Fruit fly (Drosophila melanogaster) whole organism, prepupa: ENCODE measurements around the gene drl.

ENCODE experiments used
- Blimp-1 ChIP-seq: fragments of 200-800 bp; sonication (Bioruptor generic); optimal IDR thresholded peaks from 3 replicates; lab custom pipeline; 2017; ENCODE audit warnings: missing biosample characterization, missing genetic modification characterization, mild to moderate bottlenecking, moderate library complexity, missing genetic modification reagents
- CG10631 ChIP-seq: fragments of 200-800 bp; sonication (Bioruptor generic); optimal IDR thresholded peaks from 2 replicates; lab custom pipeline; 2016; ENCODE audit warnings: missing biosample characterization, missing genetic modification characterization
- CG11902 ChIP-seq: fragments of 200-800 bp; sonication (Bioruptor generic); optimal IDR thresholded peaks from 3 replicates; lab custom pipeline; 2016; ENCODE audit warnings: missing biosample characterization, missing genetic modification characterization
- CG31627 ChIP-seq: fragments of 200-800 bp; sonication (Bioruptor generic); optimal IDR thresholded peaks from 3 replicates; lab custom pipeline; 2016; ENCODE audit warnings: missing biosample characterization, missing genetic modification characterization
- CG4318 ChIP-seq: fragments of 200-800 bp; sonication (Bioruptor generic); optimal IDR thresholded peaks from 3 replicates; lab custom pipeline; 2017; ENCODE audit warnings: missing biosample characterization, mild to moderate bottlenecking, missing genetic modification characterization
- CG8632 ChIP-seq: fragments of 200-800 bp; sonication (Bioruptor generic); optimal IDR thresholded peaks from 3 replicates; lab custom pipeline; 2016; ENCODE audit warnings: missing biosample characterization, missing genetic modification characterization
- Eip93F ChIP-seq: fragments of 200-800 bp; sonication (Bioruptor generic); optimal IDR thresholded peaks from 2 replicates; lab custom pipeline; 2016; ENCODE audit warnings: missing biosample characterization, mild to moderate bottlenecking, missing genetic modification characterization
- Lpt ChIP-seq: fragments of 200-800 bp; sonication (Bioruptor generic); optimal IDR thresholded peaks from 3 replicates; lab custom pipeline; 2016; ENCODE audit warnings: missing biosample characterization, missing genetic modification characterization
- Met ChIP-seq: fragments of 200-800 bp; sonication (Bioruptor generic); optimal IDR thresholded peaks from 3 replicates; lab custom pipeline; 2016; ENCODE audit warnings: missing biosample characterization, missing genetic modification characterization
- Sox102F ChIP-seq: fragments of 200-800 bp; sonication (Bioruptor generic); optimal IDR thresholded peaks from 2 replicates; lab custom pipeline; 2016; ENCODE audit warnings: missing biosample characterization, mild to moderate bottlenecking, missing genetic modification characterization
- Sox14 ChIP-seq: fragments of 200-800 bp; sonication (Bioruptor generic); optimal IDR thresholded peaks from 3 replicates; lab custom pipeline; 2016; ENCODE audit warnings: missing biosample characterization, missing genetic modification characterization
- achi ChIP-seq: fragments of 200-800 bp; sonication (Bioruptor generic); optimal IDR thresholded peaks from 3 replicates; lab custom pipeline; 2016; ENCODE audit warnings: missing biosample characterization, missing genetic modification characterization
- eg ChIP-seq: fragments of 200-800 bp; sonication (Bioruptor generic); IDR thresholded peaks from 3 replicates; pipeline ENCODE4 v1.3.6; 2022; ENCODE audit warnings: missing biosample characterization, missing genetic modification characterization
- ss ChIP-seq, 2 experiments: fragments of 200-800 bp; sonication (Bioruptor generic); optimal IDR thresholded peaks; 2 replicates in 1 of 2; 3 replicates in 1 of 2; lab custom pipeline; 2017 to 2018; ENCODE audit warnings: mild to moderate bottlenecking in 2 of 2, missing biosample characterization in 2 of 2, missing genetic modification characterization in 2 of 2, moderate library complexity in 1 of 2

DNA sequence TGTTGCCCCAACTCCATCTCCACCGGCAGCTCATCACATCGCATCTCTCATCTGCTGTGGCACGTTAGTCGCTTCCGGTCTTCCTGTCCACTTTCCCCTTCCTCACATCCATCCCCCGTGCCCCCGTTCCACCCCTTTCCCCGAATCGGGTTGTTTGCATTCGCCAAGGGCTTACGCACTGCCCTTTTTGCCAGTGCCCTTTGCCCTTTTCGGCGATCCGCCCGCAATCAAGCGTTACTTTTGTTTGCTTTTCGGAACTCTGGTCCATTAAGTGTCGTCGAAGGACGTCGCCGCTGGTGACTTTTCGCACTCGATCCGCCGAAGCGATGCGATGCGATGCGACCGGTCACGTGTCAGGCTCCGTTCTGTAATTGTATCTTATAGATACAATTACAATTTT is 32.2 kb downstream of the drl start:
- TF ChIP-seq Sox102F (GFP tag; lab: Kevin White, UChicago) (no peak), Lpt (no peak), CG10631 (GFP tag; lab: Kevin White, UChicago) (no peak), CG31627 (no peak), Met (no peak), ss (GFP tag; optimal IDR thresholded peaks at IDR 0.05; lab: Kevin White, UChicago) (no peak), Sox14 (GFP tag; lab: Kevin White, UChicago) (no peak), CG4318 (no peak), CG11902 (GFP tag; lab: Kevin White, UChicago) (no peak), eg (GFP tag; lab: Robert Waterston, UW) (no peak), achi (GFP tag; lab: Kevin White, UChicago) (no peak), CG8632 (GFP tag; lab: Kevin White, UChicago) (no peak), Eip93F (GFP tag; lab: Kevin White, UChicago) (no peak), Blimp-1 (GFP tag; lab: Kevin White, UChicago) (no peak)
